Worm (Caenorhabditis elegans) whole organism, L1 larva: ENCODE measurements around the gene ceh-38.

Experiments
- C04F5.9 ChIP-seq: sonication (generic microtip); optimal IDR thresholded peaks from 2 replicates; lab custom pipeline; 2016; ENCODE audit warnings: missing genetic modification characterization, missing compliant biosample characterization
- F16B12.6 ChIP-seq: fragments of 150-350 bp; optimal IDR thresholded peaks from 2 replicates; lab custom pipeline; 2014; ENCODE audit warnings: missing biosample characterization, missing genetic modification characterization
- alr-1 ChIP-seq: fragments of 200-800 bp; sonication (Bioruptor generic); optimal IDR thresholded peaks from 2 replicates; lab custom pipeline; 2018; ENCODE audit warnings: borderline replicate concordance, mild to moderate bottlenecking, missing genetic modification characterization, missing compliant biosample characterization
- ama-1 ChIP-seq: fragments of 150-350 bp; optimal IDR thresholded peaks from 2 replicates; lab custom pipeline; 2014
- ceh-8 ChIP-seq: fragments of 200-800 bp; sonication (Bioruptor generic); optimal IDR thresholded peaks from 2 replicates; lab custom pipeline; 2018; ENCODE audit warnings: mild to moderate bottlenecking, missing genetic modification characterization, moderate library complexity, missing compliant biosample characterization
- ceh-82 ChIP-seq, 3 experiments: fragments of 150-350 bp in 1 of 3; sonication (generic microtip) in 2 of 3; optimal IDR thresholded peaks; 2 replicates each; lab custom pipeline; 2014 to 2017; ENCODE audit warnings: missing biosample characterization in 3 of 3, missing genetic modification characterization in 3 of 3
- ces-1 ChIP-seq: fragments of 150-350 bp; optimal IDR thresholded peaks from 2 replicates; lab custom pipeline; 2014; ENCODE audit warnings: missing biosample characterization, missing genetic modification reagents, missing genetic modification characterization
- dsc-1 ChIP-seq: sonication (generic microtip); optimal IDR thresholded peaks from 2 replicates; lab custom pipeline; 2016; ENCODE audit warnings: mild to moderate bottlenecking, missing genetic modification characterization, missing compliant biosample characterization
- efl-1 ChIP-seq, 4 experiments: fragments of 150-350 bp; optimal IDR thresholded peaks in 3 of 4; peaks in 1 of 4; 1 replicate in 1 of 4; 2 replicates in 3 of 4; lab custom pipeline; 2014; ENCODE audit warnings: missing biosample characterization in 2 of 4, missing genetic modification characterization in 2 of 4, missing genetic modification reagents in 2 of 4
- fkh-10 ChIP-seq: sonication (generic microtip); optimal IDR thresholded peaks from 2 replicates; lab custom pipeline; 2017; ENCODE audit warnings: missing biosample characterization, missing genetic modification reagents, missing genetic modification characterization
- fkh-4 ChIP-seq: sonication (generic microtip); optimal IDR thresholded peaks from 2 replicates; lab custom pipeline; 2016; ENCODE audit warnings: missing compliant biosample characterization, missing genetic modification characterization, borderline replicate concordance
- fkh-8 ChIP-seq: sonication (generic microtip); optimal IDR thresholded peaks from 2 replicates; lab custom pipeline; 2016; ENCODE audit warnings: mild to moderate bottlenecking, missing genetic modification characterization, missing compliant biosample characterization
- irx-1 ChIP-seq: sonication (generic microtip); optimal IDR thresholded peaks from 2 replicates; lab custom pipeline; 2016; ENCODE audit warnings: missing genetic modification characterization, missing compliant biosample characterization
- lin-14 ChIP-seq: fragments of 200-800 bp; sonication (Bioruptor generic); optimal IDR thresholded peaks from 2 replicates; lab custom pipeline; 2018; ENCODE audit warnings: mild to moderate bottlenecking, missing genetic modification characterization, moderate library complexity, missing compliant biosample characterization
- lin-15B ChIP-seq: fragments of 150-350 bp; sonication (generic microtip); optimal IDR thresholded peaks from 3 replicates; lab custom pipeline; 2014; ENCODE audit warnings: missing biosample characterization, missing genetic modification characterization
- lir-3 ChIP-seq: sonication (generic microtip); optimal IDR thresholded peaks from 2 replicates; lab custom pipeline; 2016; ENCODE audit warnings: mild to moderate bottlenecking, missing genetic modification characterization, moderate library complexity, missing compliant biosample characterization; ENCODE audit not compliant: poor library complexity
- lsy-2 ChIP-seq, 2 experiments: fragments of 150-350 bp; optimal IDR thresholded peaks; 2 replicates each; lab custom pipeline; 2014; ENCODE audit warnings: missing biosample characterization in 2 of 2, missing genetic modification characterization in 2 of 2
- mdl-1 ChIP-seq, 2 experiments: fragments of 150-350 bp; optimal IDR thresholded peaks; 2 replicates each; lab custom pipeline; 2014 to 2017; ENCODE audit warnings: missing biosample characterization in 2 of 2, missing genetic modification characterization in 2 of 2, inconsistent platforms in 1 of 2
- mef-2 ChIP-seq: fragments of 150-350 bp; optimal IDR thresholded peaks from 2 replicates; lab custom pipeline; 2014; ENCODE audit warnings: missing biosample characterization, missing genetic modification characterization
- mep-1 ChIP-seq: fragments of 150-350 bp; optimal IDR thresholded peaks from 2 replicates; lab custom pipeline; 2014; ENCODE audit warnings: missing biosample characterization, missing genetic modification characterization
- nhr-19 ChIP-seq: fragments of 200-800 bp; sonication (Bioruptor generic); conservative IDR thresholded peaks from 2 replicates; pipeline ENCODE4 v1.3.6; 2022; ENCODE audit warnings: missing genetic modification characterization, missing compliant biosample characterization
- nhr-71 ChIP-seq: sonication (generic microtip); optimal IDR thresholded peaks from 2 replicates; lab custom pipeline; 2016; ENCODE audit warnings: mild to moderate bottlenecking, missing genetic modification characterization, moderate library complexity, missing compliant biosample characterization
- nhr-90 ChIP-seq: sonication (generic microtip); optimal IDR thresholded peaks from 2 replicates; lab custom pipeline; 2016; ENCODE audit warnings: mild to moderate bottlenecking, missing genetic modification characterization, missing compliant biosample characterization; ENCODE audit not compliant: poor library complexity
- pag-3 ChIP-seq: sonication (generic microtip); optimal IDR thresholded peaks from 2 replicates; lab custom pipeline; 2017; ENCODE audit warnings: missing genetic modification characterization, mild to moderate bottlenecking, missing compliant biosample characterization, antibody characterized with exemption, borderline replicate concordance; ENCODE audit not compliant: insufficient read depth
- snpc-4 ChIP-seq: fragments of 150-350 bp; optimal IDR thresholded peaks from 2 replicates; lab custom pipeline; 2014; ENCODE audit warnings: missing biosample characterization, missing genetic modification characterization
- sox-4 ChIP-seq: sonication (generic microtip); optimal IDR thresholded peaks from 2 replicates; lab custom pipeline; 2016; ENCODE audit warnings: missing genetic modification characterization, missing compliant biosample characterization
- swsn-7 ChIP-seq: sonication (generic microtip); optimal IDR thresholded peaks from 2 replicates; lab custom pipeline; 2016; ENCODE audit warnings: missing genetic modification characterization, missing compliant biosample characterization
- unc-130 ChIP-seq: fragments of 150-350 bp; optimal IDR thresholded peaks from 2 replicates; lab custom pipeline; 2017; ENCODE audit warnings: missing biosample characterization, missing genetic modification characterization, inconsistent platforms
- unc-86 ChIP-seq: sonication (generic microtip); optimal IDR thresholded peaks from 2 replicates; lab custom pipeline; 2016; ENCODE audit warnings: missing genetic modification characterization, missing compliant biosample characterization
- unc-98 ChIP-seq: fragments of 200-800 bp; sonication (Bioruptor generic); IDR thresholded peaks from 2 replicates; pipeline ENCODE4 v1.3.6; 2022; ENCODE audit warnings: missing genetic modification characterization, missing compliant biosample characterization
- zag-1 ChIP-seq: fragments of 150-350 bp; optimal IDR thresholded peaks from 2 replicates; lab custom pipeline; 2014; ENCODE audit warnings: missing biosample characterization, missing genetic modification characterization
- zip-4 ChIP-seq: fragments of 200-800 bp; sonication (Bioruptor generic); optimal IDR thresholded peaks from 2 replicates; lab custom pipeline; 2018; ENCODE audit warnings: mild to moderate bottlenecking, missing genetic modification characterization, moderate library complexity, missing compliant biosample characterization
- ztf-11 ChIP-seq, 2 experiments: sonication (generic microtip); optimal IDR thresholded peaks; 2 replicates each; lab custom pipeline; 2016 to 2017; ENCODE audit warnings: missing genetic modification characterization in 2 of 2, missing biosample characterization in 1 of 2, missing compliant biosample characterization in 1 of 2
- ztf-4 ChIP-seq: fragments of 150-350 bp; optimal IDR thresholded peaks from 2 replicates; lab custom pipeline; 2014; ENCODE audit warnings: missing biosample characterization, missing genetic modification characterization

ceh-38 gene

ce11 chrII:6936528-6936927 lies 14.8 kb upstream of the ceh-38 start:
- TF ChIP-seq efl-1 (optimal IDR thresholded peaks at IDR 0.05; lab: Kevin White, UChicago) (no peak), efl-1 (GFP tag; optimal IDR thresholded peaks at IDR 0.05 in 1 of 2; lab: Kevin White, UChicago) (peak in 1 of 2 experiments; percentile 71), unc-130 (tag; lab: Kevin White, UChicago) (no peak), nhr-71 (tag; lab: Kevin White, UChicago) (peak; percentile 4), lsy-2 (tag; optimal IDR thresholded peaks at IDR 0.05; lab: Kevin White, UChicago) (no peak), ama-1 (lab: Kevin White, UChicago) (no peak), mef-2 (tag; lab: Kevin White, UChicago) (no peak), mdl-1 (tag; optimal IDR thresholded peaks at IDR 0.05; lab: Kevin White, UChicago) (no peak), ces-1 (GFP tag; lab: Kevin White, UChicago) (no peak), F16B12.6 (tag; lab: Kevin White, UChicago) (no peak), fkh-4 (tag; lab: Kevin White, UChicago) (no peak), nhr-19 (GFP tag; lab: Robert Waterston, UW) (no peak), snpc-4 (tag; lab: Kevin White, UChicago) (no peak)

DNA sequence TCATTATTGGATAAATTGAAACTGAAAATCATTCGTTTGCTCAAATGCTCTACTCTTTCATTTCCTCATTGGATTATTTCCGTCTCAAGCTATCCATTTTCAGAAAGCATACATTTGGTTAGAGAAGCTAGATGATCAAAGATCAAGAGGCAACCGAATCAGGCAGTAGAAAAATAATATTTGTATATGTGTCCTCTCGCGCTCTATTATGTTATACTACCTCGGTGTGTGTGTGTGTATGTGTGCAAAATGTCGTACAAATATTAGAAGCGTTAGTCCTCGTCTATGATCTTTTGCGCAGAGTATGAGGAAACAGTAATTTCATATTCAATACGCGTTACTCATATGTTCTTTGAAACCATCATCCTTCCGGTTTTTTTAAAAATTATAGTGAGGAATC lies 14.3 kb upstream of the ceh-38 start:
- no peak for TF ChIP-seq ces-1 (GFP tag; lab: Kevin White, UChicago)
- no peak for TF ChIP-seq lin-15B (tag; lab: Kevin White, UChicago)
- no peak for TF ChIP-seq mef-2 (tag; lab: Kevin White, UChicago)
- no peak for TF ChIP-seq zip-4
- peak; percentile 32 for TF ChIP-seq dsc-1
- TF ChIP-seq efl-1 (optimal IDR thresholded peaks at IDR 0.05; lab: Kevin White, UChicago) = no peak
- TF ChIP-seq efl-1 (GFP tag; optimal IDR thresholded peaks at IDR 0.05 in 1 of 2; lab: Kevin White, UChicago) = no peak
- TF ChIP-seq lir-3 (tag; lab: Kevin White, UChicago) = no peak
- no peak for TF ChIP-seq nhr-90 (tag; lab: Kevin White, UChicago)
- no peak for TF ChIP-seq irx-1 (tag; lab: Kevin White, UChicago)
- TF ChIP-seq ztf-11 (tag; optimal IDR thresholded peaks at IDR 0.05; lab: Kevin White, UChicago) = no peak
- no peak for TF ChIP-seq fkh-4 (tag; lab: Kevin White, UChicago)
- TF ChIP-seq C04F5.9 = no peak
- TF ChIP-seq swsn-7 (tag; lab: Kevin White, UChicago) = no peak
- TF ChIP-seq alr-1 (tag; lab: Kevin White, UChicago) = no peak
- peak; percentile 2 for TF ChIP-seq fkh-8 (tag; lab: Kevin White, UChicago)
- TF ChIP-seq unc-86 = no peak
- no peak for TF ChIP-seq ztf-4 (tag; lab: Kevin White, UChicago)

ce11 chrII:6939873-6940272 lies 11.5 kb upstream of the ceh-38 start:
- TF ChIP-seq ceh-8 = no peak
- TF ChIP-seq lin-14 (GFP tag; lab: Kevin White, UChicago) = peak; percentile 3

ce11 chrII:6940726-6941230 lies 10.5 kb upstream of the ceh-38 start:
- no peak for TF ChIP-seq unc-98 (GFP tag; lab: Robert Waterston, UW)
- TF ChIP-seq fkh-8 (tag; lab: Kevin White, UChicago) = peak; percentile 40
- TF ChIP-seq mep-1 (tag; lab: Kevin White, UChicago) = peak; percentile 16
- no peak for TF ChIP-seq pag-3 (tag; lab: Kevin White, UChicago)
- peak; percentile 28 for TF ChIP-seq lin-14 (GFP tag; lab: Kevin White, UChicago)
- TF ChIP-seq, all 84 proteins: peak for 3

DNA sequence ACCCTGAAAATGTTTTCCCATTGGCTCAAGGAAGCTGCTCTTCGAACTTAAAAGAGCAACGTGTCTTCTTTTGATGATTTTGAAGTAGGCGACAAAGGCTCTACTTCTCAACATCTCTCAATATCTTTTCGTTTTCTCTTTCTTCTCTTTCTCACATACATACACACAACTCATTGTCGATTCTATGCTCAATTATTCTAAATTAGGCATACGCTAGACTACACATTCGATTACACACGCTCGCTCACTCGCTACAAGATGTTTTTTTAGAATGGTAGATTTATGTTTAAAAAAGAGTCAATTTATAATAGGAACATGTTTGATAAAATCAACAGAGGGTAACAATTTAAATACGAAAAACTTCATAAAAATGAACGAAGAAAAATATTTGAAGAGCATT lies 9.8 kb upstream of the ceh-38 start:
- TF ChIP-seq ztf-4 (tag; lab: Kevin White, UChicago) = no peak
- no peak for TF ChIP-seq sox-4 (tag; lab: Kevin White, UChicago)
- peak; percentile 25 for TF ChIP-seq unc-86
- TF ChIP-seq zag-1 (tag; lab: Kevin White, UChicago) = no peak
- TF ChIP-seq nhr-71 (tag; lab: Kevin White, UChicago) = peak; percentile 6
- peak; percentile 7 for TF ChIP-seq fkh-10 (GFP tag; lab: Kevin White, UChicago)
- peak; percentile 70 for TF ChIP-seq lin-14 (GFP tag; lab: Kevin White, UChicago)
- TF ChIP-seq ceh-82 (tag; optimal IDR thresholded peaks at IDR 0.05; lab: Kevin White, UChicago) = no peak
- TF ChIP-seq unc-98 (GFP tag; lab: Robert Waterston, UW) = no peak
- TF ChIP-seq fkh-8 (tag; lab: Kevin White, UChicago) = peak; percentile 17
- TF ChIP-seq, all 84 proteins: peak for 5
